Worm (Caenorhabditis elegans) whole organism, L3 larva: ENCODE results near the gene pdr-1.
"Not testable (repeated sequence)": the region's sequence is repeated elsewhere in the genome, so short reads cannot be mapped to it uniquely, and the experiment has no call there.

ENCODE experiments used
- R02D3.7 ChIP-seq: fragments of 150-350 bp; optimal IDR thresholded peaks from 2 replicates; lab custom pipeline; 2014; ENCODE audit warnings: missing biosample characterization, missing genetic modification characterization
- aly-2 ChIP-seq: fragments of 150-350 bp; optimal IDR thresholded peaks from 2 replicates; lab custom pipeline; 2014; ENCODE audit warnings: missing biosample characterization, missing genetic modification characterization
- ama-1 ChIP-seq: fragments of 150-350 bp; optimal IDR thresholded peaks from 2 replicates; lab custom pipeline; 2018
- fkh-10 ChIP-seq: sonication (generic microtip); optimal IDR thresholded peaks from 2 replicates; lab custom pipeline; 2017; ENCODE audit warnings: missing biosample characterization, missing genetic modification reagents, missing genetic modification characterization
- fos-1 ChIP-seq: fragments of 150-350 bp; optimal IDR thresholded peaks from 2 replicates; lab custom pipeline; 2014; ENCODE audit warnings: missing biosample characterization, missing genetic modification characterization
- mdl-1 ChIP-seq: fragments of 150-350 bp; optimal IDR thresholded peaks from 2 replicates; lab custom pipeline; 2014; ENCODE audit warnings: missing biosample characterization, missing genetic modification characterization
- nhr-25 ChIP-seq: sonication (generic microtip); optimal IDR thresholded peaks from 2 replicates; lab custom pipeline; 2017; ENCODE audit warnings: missing biosample characterization, missing genetic modification characterization
- nhr-28 ChIP-seq: fragments of 150-350 bp; optimal IDR thresholded peaks from 2 replicates; lab custom pipeline; 2014; ENCODE audit warnings: missing biosample characterization, missing genetic modification characterization
- nhr-77 ChIP-seq: fragments of 150-350 bp; optimal IDR thresholded peaks from 2 replicates; lab custom pipeline; 2014; ENCODE audit warnings: missing biosample characterization, missing genetic modification characterization
- pqm-1 ChIP-seq: fragments of 150-350 bp; optimal IDR thresholded peaks from 2 replicates; lab custom pipeline; 2017; ENCODE audit warnings: missing biosample characterization, missing genetic modification characterization, inconsistent platforms
- sea-2 ChIP-seq: fragments of 150-350 bp; sonication (generic microtip); optimal IDR thresholded peaks from 4 replicates; lab custom pipeline; 2014; ENCODE audit warnings: missing biosample characterization, missing genetic modification reagents, missing genetic modification characterization
- ztf-4 ChIP-seq: fragments of 150-350 bp; optimal IDR thresholded peaks from 2 replicates; lab custom pipeline; 2014; ENCODE audit warnings: missing biosample characterization, missing genetic modification characterization

- TF ChIP-seq ztf-4 (tag; lab: Kevin White, UChicago); sea-2 (GFP tag; lab: Kevin White, UChicago); mdl-1 (tag; lab: Kevin White, UChicago); aly-2 (tag; lab: Kevin White, UChicago); R02D3.7 (tag; lab: Kevin White, UChicago); ama-1 (lab: Kevin White, UChicago); nhr-28 (tag; lab: Kevin White, UChicago); nhr-25 (tag; lab: Kevin White, UChicago); fkh-10 (GFP tag; lab: Kevin White, UChicago); fos-1 (tag; lab: Kevin White, UChicago); nhr-77 (tag; lab: Kevin White, UChicago); pqm-1 (tag; lab: Kevin White, UChicago): not testable (repeated sequence)
Measured at ce11 chrIII:13751144-13751543, 20.2 kb upstream of the pdr-1 start, which contains the start of gene mlc-7.
